Fruit fly (Drosophila melanogaster) whole organism, wandering third instar larva: ENCODE results near the gene Nse4.

Experiments
- Abd-B ChIP-seq: fragments of >200 bp; optimal IDR thresholded peaks from 2 replicates; lab custom pipeline; 2017; ENCODE audit warnings: missing biosample characterization, missing genetic modification characterization
- CG32264 ChIP-seq: fragments of 200-800 bp; sonication (Bioruptor generic); optimal IDR thresholded peaks from 2 replicates; lab custom pipeline; 2016; ENCODE audit warnings: missing biosample characterization, missing genetic modification characterization
- Dif ChIP-seq: fragments of 200-275, 200-300 bp; sonication (Bioruptor generic); optimal IDR thresholded peaks from 2 replicates; lab custom pipeline; 2018; ENCODE audit warnings: missing biosample characterization, missing genetic modification characterization; ENCODE audit not compliant: partially characterized antibody
- GATAd ChIP-seq: sonication (Bioruptor generic); optimal IDR thresholded peaks from 2 replicates; lab custom pipeline; 2016; ENCODE audit warnings: missing biosample characterization, missing genetic modification characterization
- Hnf4 ChIP-seq: fragments of 200-800 bp; sonication (Bioruptor generic); optimal IDR thresholded peaks from 2 replicates; lab custom pipeline; 2016; ENCODE audit warnings: missing biosample characterization, mild to moderate bottlenecking, missing genetic modification characterization
- Hr83 ChIP-seq: fragments of 200-300 bp; sonication (Bioruptor generic); optimal IDR thresholded peaks from 2 replicates; lab custom pipeline; 2016; ENCODE audit warnings: missing biosample characterization, mild to moderate bottlenecking, missing genetic modification characterization, moderate library complexity; ENCODE audit not compliant: poor library complexity, severe bottlenecking
- Vsx2 ChIP-seq: fragments of 200-300, 225-300 bp; sonication (Bioruptor generic); optimal IDR thresholded peaks from 2 replicates; lab custom pipeline; 2018; ENCODE audit warnings: missing biosample characterization, missing genetic modification characterization; ENCODE audit not compliant: partially characterized antibody
- dmrt93B ChIP-seq: fragments of 200-800 bp; sonication (Bioruptor generic); optimal IDR thresholded peaks from 2 replicates; lab custom pipeline; 2018; ENCODE audit warnings: missing biosample characterization, mild to moderate bottlenecking, missing genetic modification characterization
- h ChIP-seq: fragments of 200-800 bp; sonication (Bioruptor generic); optimal IDR thresholded peaks from 3 replicates; lab custom pipeline; 2016; ENCODE audit warnings: missing biosample characterization, mild to moderate bottlenecking, missing genetic modification characterization
- pan ChIP-seq: fragments of >200 bp; optimal IDR thresholded peaks from 2 replicates; lab custom pipeline; 2017
- psq ChIP-seq: fragments of 200-800 bp; sonication (Bioruptor generic); optimal IDR thresholded peaks from 3 replicates; lab custom pipeline; 2017; ENCODE audit warnings: missing biosample characterization, mild to moderate bottlenecking, missing genetic modification characterization, moderate library complexity
- sv ChIP-seq: fragments of 200-800 bp; sonication (Bioruptor generic); optimal IDR thresholded peaks from 3 replicates; lab custom pipeline; 2016; ENCODE audit warnings: missing biosample characterization, missing genetic modification characterization

DNA sequence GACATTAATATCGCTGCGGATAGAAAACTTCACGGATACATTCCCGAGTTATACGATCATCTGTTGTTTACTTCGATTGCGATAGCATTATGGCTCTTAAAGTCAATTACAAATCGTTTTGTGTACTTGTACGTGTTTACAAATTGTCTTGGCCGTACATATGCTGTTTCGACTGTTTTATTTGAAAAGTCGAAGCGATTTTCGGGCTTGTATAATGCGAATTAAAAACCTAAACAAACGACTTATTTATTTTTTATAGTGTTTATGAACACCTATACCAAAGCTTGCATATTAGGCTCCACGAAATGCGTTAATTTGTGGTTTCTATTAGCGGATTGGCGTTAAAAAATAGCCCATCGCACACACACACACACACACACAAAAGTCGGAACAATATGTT is 33.0 kb downstream of the Nse4 start:
- TF ChIP-seq pan (lab: Kevin White, UChicago) (no peak), psq (GFP tag; lab: Kevin White, UChicago) (no peak), CG32264 (GFP tag; lab: Kevin White, UChicago) (no peak), Dif (GFP tag; lab: Kevin White, UChicago) (no peak), dmrt93B (GFP tag; lab: Kevin White, UChicago) (no peak), GATAd (no peak), Hnf4 (GFP tag; lab: Kevin White, UChicago) (no peak), Abd-B (GFP tag; lab: Kevin White, UChicago) (no peak), Hr83 (no peak), h (no peak), Vsx2 (no peak), sv (no peak)
